Fruit fly (Drosophila melanogaster) whole organism, embryonic: ENCODE measurements around the gene Oseg2.

Experiments used
- Aef1 ChIP-seq: fragments of 200-800 bp; sonication (Bioruptor generic); IDR thresholded peaks from 3 replicates; pipeline ENCODE4 v1.3.6; 2022; ENCODE audit warnings: missing biosample characterization, missing genetic modification characterization
- B-H1 ChIP-seq: fragments of 200-800 bp; sonication (Bioruptor generic); IDR thresholded peaks from 3 replicates; pipeline ENCODE4 v1.3.6; 2022; ENCODE audit warnings: missing biosample characterization, missing genetic modification characterization
- CG10565 ChIP-seq: fragments of 200-800 bp; sonication (Bioruptor generic); optimal IDR thresholded peaks from 3 replicates; lab custom pipeline; 2016; ENCODE audit warnings: missing biosample characterization, mild to moderate bottlenecking, missing genetic modification characterization
- CG11456 ChIP-seq: fragments of 200-800 bp; sonication (Bioruptor generic); IDR thresholded peaks from 3 replicates; pipeline ENCODE4 v1.3.6; 2022; ENCODE audit warnings: missing biosample characterization, missing genetic modification characterization
- CG14667 ChIP-seq: fragments of 200-800 bp; sonication (Bioruptor generic); IDR thresholded peaks from 2 replicates; pipeline ENCODE4 v1.3.6; 2022; ENCODE audit warnings: missing biosample characterization, missing genetic modification characterization
- CG1603 ChIP-seq: fragments of 200-800 bp; sonication (Bioruptor generic); optimal IDR thresholded peaks from 2 replicates; lab custom pipeline; 2019; ENCODE audit warnings: missing biosample characterization, mild to moderate bottlenecking, missing genetic modification characterization, moderate library complexity
- CG30403 ChIP-seq: fragments of 200-800 bp; sonication (Bioruptor generic); optimal IDR thresholded peaks from 3 replicates; lab custom pipeline; 2016; ENCODE audit warnings: missing biosample characterization, missing genetic modification characterization
- CG31365 ChIP-seq: fragments of 200-800 bp; sonication (Bioruptor generic); optimal IDR thresholded peaks from 2 replicates; lab custom pipeline; 2018; ENCODE audit warnings: missing biosample characterization, mild to moderate bottlenecking, missing genetic modification characterization
- CG3995 ChIP-seq: fragments of 200-800 bp; sonication (Bioruptor generic); optimal IDR thresholded peaks from 3 replicates; lab custom pipeline; 2016; ENCODE audit warnings: missing biosample characterization, missing genetic modification characterization
- CG42726 ChIP-seq: fragments of 200-800 bp; sonication (Bioruptor generic); IDR thresholded peaks from 2 replicates; pipeline ENCODE4 v1.3.6; 2022; ENCODE audit warnings: missing biosample characterization, missing genetic modification characterization; ENCODE audit not compliant: partially characterized antibody
- CG4424 ChIP-seq: fragments of 200-800 bp; sonication (Bioruptor generic); optimal IDR thresholded peaks from 3 replicates; lab custom pipeline; 2016; ENCODE audit warnings: missing biosample characterization, missing genetic modification characterization
- CG6689 ChIP-seq: fragments of 200-800 bp; sonication (Bioruptor generic); IDR thresholded peaks from 2 replicates; pipeline ENCODE4 v1.3.6; 2022; ENCODE audit warnings: missing biosample characterization, missing genetic modification characterization
- CG7271 ChIP-seq: fragments of 200-800 bp; sonication (Bioruptor generic); optimal IDR thresholded peaks from 2 replicates; lab custom pipeline; 2018; ENCODE audit warnings: missing biosample characterization, mild to moderate bottlenecking, missing genetic modification characterization, moderate library complexity
- CG8359 ChIP-seq: fragments of 200-800 bp; sonication (Bioruptor generic); optimal IDR thresholded peaks from 2 replicates; lab custom pipeline; 2017; ENCODE audit warnings: missing biosample characterization, mild to moderate bottlenecking, missing genetic modification characterization, borderline replicate concordance
- Dp ChIP-seq: fragments of 200-800 bp; sonication (Bioruptor generic); optimal IDR thresholded peaks from 2 replicates; lab custom pipeline; 2018; ENCODE audit warnings: missing biosample characterization, mild to moderate bottlenecking, missing genetic modification characterization, moderate library complexity
- E2f2 ChIP-seq: fragments of 200-800 bp; sonication (Bioruptor generic); IDR thresholded peaks from 2 replicates; pipeline ENCODE4 v1.3.6; 2022; ENCODE audit warnings: missing biosample characterization, missing genetic modification characterization
- Fer3 ChIP-seq: fragments of 200-800 bp; sonication (Bioruptor generic); optimal IDR thresholded peaks from 2 replicates; lab custom pipeline; 2018; ENCODE audit warnings: missing biosample characterization, mild to moderate bottlenecking, missing genetic modification characterization, moderate library complexity
- Gug ChIP-seq: fragments of 200-800 bp; sonication (Bioruptor generic); IDR thresholded peaks from 4 replicates; pipeline ENCODE4 v1.3.6; 2022; ENCODE audit warnings: missing biosample characterization, missing genetic modification characterization
- Hr39 ChIP-seq: fragments of >200 bp; optimal IDR thresholded peaks from 2 replicates; lab custom pipeline; 2017
- Lim3 ChIP-seq: fragments of 200-800 bp; sonication (Bioruptor generic); IDR thresholded peaks from 2 replicates; pipeline ENCODE4 v1.3.6; 2022; ENCODE audit warnings: missing biosample characterization, missing genetic modification characterization
- Mes4 ChIP-seq: fragments of 200-800 bp; sonication (Bioruptor generic); optimal IDR thresholded peaks from 2 replicates; lab custom pipeline; 2016; ENCODE audit warnings: missing biosample characterization, missing genetic modification characterization
- NC2β ChIP-seq: fragments of 200-800 bp; sonication (Bioruptor generic); optimal IDR thresholded peaks from 2 replicates; lab custom pipeline; 2016; ENCODE audit warnings: missing biosample characterization, missing genetic modification characterization
- Neu2 ChIP-seq: fragments of 200-800 bp; sonication (Bioruptor generic); optimal IDR thresholded peaks from 3 replicates; lab custom pipeline; 2016; ENCODE audit warnings: missing biosample characterization, missing genetic modification characterization, borderline replicate concordance
- Opbp ChIP-seq: fragments of 200-800 bp; sonication (Bioruptor generic); IDR thresholded peaks from 3 replicates; pipeline ENCODE4 v1.3.6; 2022; ENCODE audit warnings: missing biosample characterization, missing genetic modification characterization; ENCODE audit not compliant: partially characterized antibody
- Tbp ChIP-seq: fragments of >200 bp; optimal IDR thresholded peaks from 2 replicates; lab custom pipeline; 2018; ENCODE audit warnings: missing biosample characterization, missing genetic modification characterization
- Usf ChIP-seq: fragments of 200-800 bp; sonication (Bioruptor generic); optimal IDR thresholded peaks from 2 replicates; lab custom pipeline; 2017; ENCODE audit warnings: missing genotype, missing biosample characterization, missing genetic modification characterization
- ap ChIP-seq: fragments of 200-800 bp; sonication (Bioruptor generic); IDR thresholded peaks from 2 replicates; pipeline ENCODE4 v1.3.6; 2022; ENCODE audit warnings: missing biosample characterization, missing genetic modification characterization
- crol ChIP-seq: fragments of 200-800 bp; sonication (Bioruptor generic); IDR thresholded peaks from 2 replicates; pipeline ENCODE4 v1.3.6; 2022; ENCODE audit warnings: missing biosample characterization, missing genetic modification characterization
- dan ChIP-seq: fragments of 200-800 bp; sonication (Bioruptor generic); IDR thresholded peaks from 2 replicates; pipeline ENCODE4 v1.3.6; 2022; ENCODE audit warnings: missing biosample characterization, missing genetic modification characterization
- dati ChIP-seq: fragments of 200-800 bp; sonication (Bioruptor generic); IDR thresholded peaks from 2 replicates; pipeline ENCODE4 v1.3.6; 2022; ENCODE audit warnings: missing biosample characterization, missing genetic modification characterization
- disco-r ChIP-seq: fragments of 200-800 bp; sonication (Bioruptor generic); optimal IDR thresholded peaks from 2 replicates; lab custom pipeline; 2016; ENCODE audit warnings: missing biosample characterization, missing genetic modification characterization
- dpn ChIP-seq, 2 experiments: fragments of 200-800 bp; sonication (Bioruptor generic); optimal IDR thresholded peaks; 3 replicates each; lab custom pipeline; 2016; ENCODE audit warnings: missing biosample characterization in 2 of 2, missing genetic modification characterization in 2 of 2
- ems ChIP-seq: fragments of 200-800 bp; sonication (Bioruptor generic); optimal IDR thresholded peaks from 3 replicates; lab custom pipeline; 2016; ENCODE audit warnings: missing biosample characterization, missing genetic modification characterization
- exex ChIP-seq: fragments of 200-800 bp; sonication (Bioruptor generic); optimal IDR thresholded peaks from 4 replicates; lab custom pipeline; 2018; ENCODE audit warnings: missing biosample characterization, mild to moderate bottlenecking, missing genetic modification characterization, moderate library complexity
- gro ChIP-seq: fragments of 200-800 bp; sonication (Bioruptor generic); optimal IDR thresholded peaks from 2 replicates; lab custom pipeline; 2016; ENCODE audit warnings: missing biosample characterization, missing genetic modification characterization
- ind ChIP-seq: fragments of 200-800 bp; sonication (Bioruptor generic); optimal IDR thresholded peaks from 3 replicates; lab custom pipeline; 2016; ENCODE audit warnings: missing biosample characterization, missing genetic modification characterization
- jing ChIP-seq: fragments of 200-800 bp; sonication (Bioruptor generic); optimal IDR thresholded peaks from 2 replicates; lab custom pipeline; 2018; ENCODE audit warnings: missing biosample characterization, mild to moderate bottlenecking, missing genetic modification characterization
- kay ChIP-seq: fragments of 200-800 bp; sonication (Bioruptor generic); optimal IDR thresholded peaks from 2 replicates; lab custom pipeline; 2016; ENCODE audit warnings: missing biosample characterization, missing genetic modification characterization
- mld ChIP-seq: fragments of 200-800 bp; sonication (Bioruptor generic); IDR thresholded peaks from 3 replicates; pipeline ENCODE4 v1.3.6; 2022; ENCODE audit warnings: missing biosample characterization, missing genetic modification characterization; ENCODE audit not compliant: partially characterized antibody
- oc ChIP-seq: fragments of 200-800 bp; sonication (Bioruptor generic); optimal IDR thresholded peaks from 2 replicates; lab custom pipeline; 2018; ENCODE audit warnings: missing biosample characterization, mild to moderate bottlenecking, missing genetic modification characterization, moderate library complexity
- pho ChIP-seq: fragments of 200-800 bp; sonication (Bioruptor generic); optimal IDR thresholded peaks from 2 replicates; lab custom pipeline; 2016; ENCODE audit warnings: missing biosample characterization, missing genetic modification characterization
- ranshi ChIP-seq: fragments of 200-800 bp; sonication (Bioruptor generic); IDR thresholded peaks from 2 replicates; pipeline ENCODE4 v1.3.6; 2022; ENCODE audit warnings: missing biosample characterization, missing genetic modification characterization
- run ChIP-seq: fragments of 200-800 bp; sonication (Bioruptor generic); optimal IDR thresholded peaks from 3 replicates; lab custom pipeline; 2018; ENCODE audit warnings: missing biosample characterization, mild to moderate bottlenecking, missing genetic modification characterization
- slou ChIP-seq: fragments of 200-800 bp; sonication (Bioruptor generic); optimal IDR thresholded peaks from 3 replicates; lab custom pipeline; 2016; ENCODE audit warnings: missing biosample characterization, missing genetic modification characterization
- sr ChIP-seq: fragments of 200-800 bp; sonication (Bioruptor generic); IDR thresholded peaks from 3 replicates; pipeline ENCODE4 v1.3.6; 2022; ENCODE audit warnings: missing biosample characterization, missing genetic modification characterization
- stc ChIP-seq: fragments of 200-800 bp; sonication (Bioruptor generic); IDR thresholded peaks from 2 replicates; pipeline ENCODE4 v1.3.6; 2022; ENCODE audit warnings: missing biosample characterization, missing genetic modification characterization
- sug ChIP-seq: fragments of 200-800 bp; optimal IDR thresholded peaks from 2 replicates; lab custom pipeline; 2019; ENCODE audit warnings: missing biosample characterization, mild to moderate bottlenecking, missing genetic modification characterization, moderate library complexity
- tio ChIP-seq: fragments of 200-800 bp; sonication (Bioruptor generic); optimal IDR thresholded peaks from 2 replicates; lab custom pipeline; 2017; ENCODE audit warnings: missing biosample characterization, missing genetic modification characterization, inconsistent platforms
- tup ChIP-seq: fragments of 200-800 bp; sonication (Bioruptor generic); optimal IDR thresholded peaks from 2 replicates; lab custom pipeline; 2016; ENCODE audit warnings: missing biosample characterization, mild to moderate bottlenecking, missing genetic modification characterization, moderate library complexity
- usp ChIP-seq: fragments of >200 bp; optimal IDR thresholded peaks from 2 replicates; lab custom pipeline; 2017; ENCODE audit warnings: missing biosample characterization, missing genetic modification characterization
- vfl ChIP-seq: fragments of 200-800 bp; sonication (Bioruptor generic); optimal IDR thresholded peaks from 2 replicates; lab custom pipeline; 2016; ENCODE audit warnings: missing biosample characterization, missing genetic modification characterization
- vnd ChIP-seq: fragments of 200-800 bp; sonication (Bioruptor generic); IDR thresholded peaks from 3 replicates; pipeline ENCODE4 v1.3.6; 2022; ENCODE audit warnings: missing biosample characterization, missing genetic modification characterization; ENCODE audit not compliant: partially characterized antibody

Gene Oseg2

DNA sequence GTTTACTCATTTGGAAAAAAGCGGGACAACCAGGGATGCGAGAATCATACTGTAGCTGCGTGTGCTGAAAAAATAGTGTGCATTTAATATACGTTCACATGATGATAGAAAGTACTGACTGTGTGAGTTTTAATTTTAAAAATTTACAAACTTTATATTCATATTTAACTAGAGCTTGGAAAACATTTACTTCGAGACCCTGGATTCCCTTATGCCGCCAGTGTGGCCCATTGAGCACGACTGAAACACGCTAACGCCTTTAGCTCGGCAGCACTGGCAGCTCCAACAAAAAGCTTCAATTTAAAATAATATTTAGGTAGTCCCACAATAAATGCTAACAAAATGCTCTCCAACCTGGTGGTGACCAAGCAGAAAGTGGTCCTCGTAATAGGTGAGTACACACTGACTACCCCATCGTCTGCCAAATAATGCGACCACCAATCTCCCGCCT lies 28.0 kb downstream of the Oseg2 start, which contains the start of the genes CG1275 and Elp5 (continued):
- TF ChIP-seq ind (GFP tag; lab: Kevin White, UChicago) (peak; percentile 95), NC2β (GFP tag; lab: Kevin White, UChicago) (peak; percentile 94), Usf (peak; percentile 95), sug (tag; lab: Kevin White, UChicago) (peak; percentile 96), dpn (GFP tag; optimal IDR thresholded peaks at IDR 0.05; lab: Kevin White, UChicago) (peak; percentile 97 to 98), CG30403 (GFP tag; lab: Kevin White, UChicago) (peak; percentile 99), tio (peak; percentile 97), ranshi (GFP tag; lab: Robert Waterston, UW) (peak; percentile 100), sr (GFP tag; lab: Robert Waterston, UW) (peak; percentile 98), Mes4 (peak; percentile 94), Opbp (GFP tag; lab: Robert Waterston, UW) (no peak), Neu2 (GFP tag; lab: Kevin White, UChicago) (peak; percentile 87), CG6689 (GFP tag; lab: Robert Waterston, UW) (peak; percentile 99), Lim3 (GFP tag; lab: Robert Waterston, UW) (peak; percentile 98), E2f2 (peak; percentile 93), jing (GFP tag; lab: Kevin White, UChicago) (peak; percentile 96), Aef1 (peak; percentile 99), oc (peak; percentile 97), disco-r (GFP tag; lab: Kevin White, UChicago) (peak; percentile 95), exex (tag; lab: Kevin White, UChicago) (peak; percentile 94), dan (peak; percentile 92), CG31365 (peak; percentile 76), Fer3 (peak; percentile 99), CG8359 (GFP tag; lab: Kevin White, UChicago) (peak; percentile 85), CG10565 (GFP tag; lab: Kevin White, UChicago) (peak; percentile 57), tup (GFP tag; lab: Kevin White, UChicago) (peak; percentile 96), CG14667 (GFP tag; lab: Robert Waterston, UW) (peak; percentile 99), pho (peak; percentile 97), kay (GFP tag; lab: Kevin White, UChicago) (peak; percentile 98), dati (GFP tag; lab: Robert Waterston, UW) (peak; percentile 99), B-H1 (GFP tag; lab: Robert Waterston, UW) (peak; percentile 99), Gug (GFP tag; lab: Robert Waterston, UW) (peak; percentile 99), vnd (no peak), run (tag; lab: Kevin White, UChicago) (peak; percentile 95), vfl (GFP tag; lab: Kevin White, UChicago) (peak; percentile 98), CG1603 (peak; percentile 98), CG3995 (GFP tag; lab: Kevin White, UChicago) (peak; percentile 83), ems (GFP tag; lab: Kevin White, UChicago) (peak; percentile 96), stc (peak; percentile 99), Tbp (no peak), CG7271 (tag; lab: Kevin White, UChicago) (peak; percentile 96), CG42726 (GFP tag; lab: Robert Waterston, UW) (no peak), ap (GFP tag; lab: Robert Waterston, UW) (peak; percentile 99), Dp (GFP tag; lab: Kevin White, UChicago) (peak; percentile 64), CG11456 (GFP tag; lab: Robert Waterston, UW) (peak; percentile 100), CG4424 (GFP tag; lab: Kevin White, UChicago) (peak; percentile 98), slou (GFP tag; lab: Kevin White, UChicago) (peak; percentile 97), crol (GFP tag; lab: Robert Waterston, UW) (peak; percentile 84), gro (GFP tag; lab: Kevin White, UChicago) (peak; percentile 95), Hr39 (lab: Kevin White, UChicago) (no peak), usp (GFP tag; lab: Kevin White, UChicago) (no peak), mld (GFP tag; lab: Robert Waterston, UW) (no peak)
